Fruit fly (Drosophila melanogaster): ENCODE data around the gene Mcr.

DNA sequence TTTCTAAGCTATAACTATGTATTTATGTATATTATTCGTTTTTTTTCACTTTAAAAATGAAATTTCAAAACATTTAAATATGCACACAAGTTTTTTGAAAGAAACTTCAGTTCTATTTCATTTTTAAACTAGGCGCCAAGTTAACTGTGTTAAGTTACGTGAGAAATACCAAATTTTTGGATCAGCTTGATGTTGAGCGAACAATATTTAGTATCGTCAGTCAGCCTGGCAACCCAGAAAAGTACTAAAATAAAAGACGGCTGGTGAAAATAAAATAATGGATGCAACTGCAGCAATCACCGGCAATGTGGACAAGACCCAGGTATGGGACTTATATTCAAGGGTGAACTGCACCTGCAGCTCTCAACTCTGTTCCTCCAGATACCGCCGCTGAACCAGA lies 41.9 kb downstream of the Mcr start, which contains the start of gene CCDC53:
- TF ChIP-seq kay (GFP tag; ENCODE audit: borderline replicate concordance) (no peak), cic (GFP tag; optimal IDR thresholded peaks at IDR 0.05) (no peak), ovo (GFP tag; optimal IDR thresholded peaks at IDR 0.05) (no peak), Mnt (GFP tag; optimal IDR thresholded peaks at IDR 0.05) (no peak)
